Fruit fly (Drosophila melanogaster): ENCODE measurements around the gene Mulk.

Mulk gene

dm6 chr2L:10265129-10265528 is 4.7 kb upstream of the Mulk start, which contains the start of gene Mob3 (continued):
- TF ChIP-seq Opbp (GFP tag; IDR thresholded peaks at IDR 0.05; ENCODE audit: partially characterized antibody) (peak; percentile 55; the same call in 1 of the 3 replicates), CG4820 (GFP tag; optimal IDR thresholded peaks at IDR 0.05) (no peak), CG1603 (tag; optimal IDR thresholded peaks at IDR 0.05) (peak; percentile 82), CG3065 (GFP tag; optimal IDR thresholded peaks at IDR 0.05) (no peak), CG13287 (GFP tag; IDR thresholded peaks at IDR 0.05; ENCODE audit: partially characterized antibody) (peak; percentile 65), pan (optimal IDR thresholded peaks at IDR 0.05) (no peak), pan (GFP tag; optimal IDR thresholded peaks at IDR 0.05 in 1 of 2, IDR thresholded peaks at IDR 0.05 in 1 of 2) (no peak), CG17912 (GFP tag; optimal IDR thresholded peaks at IDR 0.05) (no peak), pzg (GFP tag; optimal IDR thresholded peaks at IDR 0.05) (peak; percentile 37), lov (optimal IDR thresholded peaks at IDR 0.05) (no peak), lov (GFP tag; IDR thresholded peaks at IDR 0.05) (no peak), Fer2 (tag; optimal IDR thresholded peaks at IDR 0.05) (no peak), trem (tag; optimal IDR thresholded peaks at IDR 0.05) (peak; percentile 23), CG3281 (GFP tag; optimal IDR thresholded peaks at IDR 0.05) (no peak), chinmo (GFP tag; IDR thresholded peaks at IDR 0.05; ENCODE audit: partially characterized antibody) (no peak), knrl (GFP tag; IDR thresholded peaks at IDR 0.05; ENCODE audit: partially characterized antibody) (no peak), grau (tag; optimal IDR thresholded peaks at IDR 0.05) (no peak), Dbx (GFP tag; IDR thresholded peaks at IDR 0.05) (no peak), HLH4C (GFP tag; IDR thresholded peaks at IDR 0.05; ENCODE audit: partially characterized antibody) (no peak), Elba2 (GFP tag; optimal IDR thresholded peaks at IDR 0.05) (peak; percentile 27), CG10147 (GFP tag; optimal IDR thresholded peaks at IDR 0.05) (no peak), nau (GFP tag; optimal IDR thresholded peaks at IDR 0.05) (no peak), btn (GFP tag; optimal IDR thresholded peaks at IDR 0.05) (no peak), emc (GFP tag; optimal IDR thresholded peaks at IDR 0.05) (no peak), CG7839 (tag; optimal IDR thresholded peaks at IDR 0.05) (no peak), h (optimal IDR thresholded peaks at IDR 0.05) (no peak), sens (GFP tag) (no peak), eve (GFP tag; optimal IDR thresholded peaks at IDR 0.05) (peak in 1 of 2 experiments; percentile 56), CG10366 (GFP tag; IDR thresholded peaks at IDR 0.05) (no peak), gsb (GFP tag; IDR thresholded peaks at IDR 0.05) (no peak), CG6689 (GFP tag; IDR thresholded peaks at IDR 0.05) (no peak), CG17186 (GFP tag; optimal IDR thresholded peaks at IDR 0.05) (no peak), Pdp1 (GFP tag; optimal IDR thresholded peaks at IDR 0.05) (no peak), D19B (GFP tag; optimal IDR thresholded peaks at IDR 0.05) (no peak), PHDP (tag; optimal IDR thresholded peaks at IDR 0.05) (no peak), gfzf (GFP tag; optimal IDR thresholded peaks at IDR 0.05) (no peak), Ets97D (GFP tag; optimal IDR thresholded peaks at IDR 0.05) (no peak), onecut (GFP tag; IDR thresholded peaks at IDR 0.05) (no peak), schlank (tag; optimal IDR thresholded peaks at IDR 0.05) (no peak)

dm6 chr2L:10266511-10266910 is 3.3 kb upstream of the Mulk start, which contains the start of gene CG4953:
TSS of gene CG4953 (plus strand) at chr2L:10266703.
- peak; percentile 67 for TF ChIP-seq gfzf (GFP tag; optimal IDR thresholded peaks at IDR 0.05)
- TF ChIP-seq CG4617 (GFP tag; optimal IDR thresholded peaks at IDR 0.05; ENCODE audit: borderline replicate concordance), result peak; percentile 25
- peak; percentile 66 for TF ChIP-seq MBD-R2 (GFP tag; IDR thresholded peaks at IDR 0.05)
- peak; percentile 26; the same call in 1 of the 2 replicates for TF ChIP-seq E2f2 (GFP tag; IDR thresholded peaks at IDR 0.05)
- TF ChIP-seq phol (tag; optimal IDR thresholded peaks at IDR 0.05), result peak; percentile 0
- TF ChIP-seq wek (GFP tag; optimal IDR thresholded peaks at IDR 0.05), result peak; percentile 93
- no peak for TF ChIP-seq Drgx (GFP tag; IDR thresholded peaks at IDR 0.05)
- TF ChIP-seq GATAe (GFP tag; conservative IDR thresholded peaks at IDR 0.05), result no peak
- TF ChIP-seq pzg (GFP tag; optimal IDR thresholded peaks at IDR 0.05), result peak; percentile 44
- TF ChIP-seq CG1603 (tag; optimal IDR thresholded peaks at IDR 0.05), result peak; percentile 3
- TF ChIP-seq pfk (GFP tag; optimal IDR thresholded peaks at IDR 0.05), result peak; percentile 22
- no peak for TF ChIP-seq Atf-2 (GFP tag; optimal IDR thresholded peaks at IDR 0.05)
- peak; percentile 14 for TF ChIP-seq Dp (GFP tag; optimal IDR thresholded peaks at IDR 0.05)
- TF ChIP-seq stwl (tag; optimal IDR thresholded peaks at IDR 0.05), result peak; percentile 32
- TF ChIP-seq CG12659 (GFP tag; optimal IDR thresholded peaks at IDR 0.05), result peak; percentile 4
- no peak for TF ChIP-seq CG31441 (GFP tag; IDR thresholded peaks at IDR 0.05)
- TF ChIP-seq CG9797 (GFP tag; optimal IDR thresholded peaks at IDR 0.05), result peak; percentile 18

Data from whole organism, embryonic.